Worm (Caenorhabditis elegans): ENCODE data around the gene K09C6.10.

K09C6.10 gene

DNA sequence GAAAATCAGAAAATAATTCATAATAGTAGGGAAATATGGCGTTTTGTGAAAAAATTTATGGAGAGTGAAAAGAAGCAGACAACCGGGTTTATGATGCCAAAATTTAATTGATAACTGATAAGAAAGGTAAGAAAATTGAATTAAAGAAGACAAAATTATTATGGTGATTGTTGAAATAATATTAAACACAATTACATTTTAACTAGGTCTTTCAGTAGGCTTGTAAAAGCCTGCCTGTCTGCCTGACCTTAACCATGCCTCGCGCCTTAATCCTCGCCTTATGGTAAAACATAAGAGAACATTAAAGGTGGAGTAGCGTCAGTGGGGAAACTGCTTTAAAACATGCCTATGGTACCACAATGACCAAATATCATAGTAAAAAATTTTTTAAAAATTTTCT, 39.3 kb downstream of the K09C6.10 start, which contains the start of gene T02B11.8:
T02B11.8 (minus strand) TSS at position 101 of the 400 bp plus-strand sequence.
- TF ChIP-seq nhr-42 (GFP tag; IDR thresholded peaks at IDR 0.05), result no peak
- no peak for TF ChIP-seq Y5F2A.4 (GFP tag; optimal IDR thresholded peaks at IDR 0.05)
- TF ChIP-seq ztf-7 (tag; optimal IDR thresholded peaks at IDR 0.05), result no peak

DNA sequence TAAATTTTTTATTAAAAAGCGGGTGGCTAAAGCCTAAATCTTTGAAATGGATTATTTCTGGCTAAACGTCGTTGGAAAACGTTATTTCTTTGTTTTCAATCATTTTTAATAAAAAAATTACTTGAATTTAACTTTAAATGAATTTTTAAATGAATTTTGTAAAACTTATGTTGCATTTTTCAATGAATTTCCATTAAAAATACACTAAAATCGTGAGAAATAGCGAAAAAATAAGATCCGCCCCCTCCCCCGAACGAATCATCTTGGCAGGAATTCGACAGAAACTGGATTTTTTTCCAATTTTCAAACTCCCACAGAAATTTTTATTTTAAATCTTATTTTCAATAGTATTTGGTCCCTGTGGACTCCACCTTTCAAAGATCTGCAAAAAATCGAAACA, 40.0 kb downstream of the K09C6.10 start, which contains the start of gene srg-53:
srg-53 (plus strand) TSS at position 301 of the 400 bp plus-strand sequence.
- no peak for TF ChIP-seq lin-38 (GFP tag; IDR thresholded peaks at IDR 0.05)
- TF ChIP-seq pqm-1 (tag; optimal IDR thresholded peaks at IDR 0.05), result no peak
- no peak for TF ChIP-seq pha-4 (GFP tag; IDR thresholded peaks at IDR 0.05)
- no peak for TF ChIP-seq pha-4 (tag; optimal IDR thresholded peaks at IDR 0.05)
- TF ChIP-seq nhr-102 (tag; optimal IDR thresholded peaks at IDR 0.05), result no peak
- no peak for TF ChIP-seq hlh-11 (tag; optimal IDR thresholded peaks at IDR 0.05)
- no peak for TF ChIP-seq D1046.2 (GFP tag; IDR thresholded peaks at IDR 0.05)
- no peak for TF ChIP-seq nhr-111 (GFP tag; optimal IDR thresholded peaks at IDR 0.05)
- no peak for TF ChIP-seq zag-1 (tag; optimal IDR thresholded peaks at IDR 0.05)
- TF ChIP-seq dmd-9 (GFP tag; IDR thresholded peaks at IDR 0.05), result no peak
- no peak for TF ChIP-seq rbr-2 (tag; optimal IDR thresholded peaks at IDR 0.05)

DNA sequence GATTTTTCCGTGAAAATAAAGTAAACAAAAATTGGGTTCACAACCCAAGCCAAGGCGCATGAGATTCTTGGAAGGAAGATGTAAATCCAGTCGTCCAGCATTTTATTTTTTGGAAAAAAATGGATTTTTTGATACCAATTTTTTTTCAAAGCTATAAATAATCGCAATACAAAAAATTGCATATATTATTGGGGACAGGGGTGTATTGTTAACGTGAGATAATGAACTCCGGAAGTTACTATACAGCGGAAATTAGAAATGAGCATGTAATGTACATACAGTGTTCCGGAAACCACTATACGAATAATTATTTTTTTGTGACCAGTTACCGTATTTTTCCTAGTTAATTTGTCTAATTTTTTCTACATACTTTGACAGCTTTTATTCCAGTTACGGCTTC, 45.1 kb downstream of the K09C6.10 start, which contains the start of gene srj-38:
srj-38 (minus strand) TSS at position 101 of the 400 bp plus-strand sequence.
- TF ChIP-seq lin-13 (GFP tag; optimal IDR thresholded peaks at IDR 0.05) (no peak), tag-97 (GFP tag; IDR thresholded peaks at IDR 0.05) (no peak), ceh-28 (tag; optimal IDR thresholded peaks at IDR 0.05) (no peak), lin-1 (GFP tag; IDR thresholded peaks at IDR 0.05) (no peak), pqm-1 (tag; optimal IDR thresholded peaks at IDR 0.05) (no peak), lim-7 (GFP tag; IDR thresholded peaks at IDR 0.05) (no peak), ceh-20 (GFP tag; IDR thresholded peaks at IDR 0.05) (no peak), unc-62 (GFP tag; optimal IDR thresholded peaks at IDR 0.05 in 1 of 2) (no peak), unc-62 (tag; optimal IDR thresholded peaks at IDR 0.05) (no peak), gei-8 (GFP tag; optimal IDR thresholded peaks at IDR 0.05) (no peak), daf-19 (GFP tag; conservative IDR thresholded peaks at IDR 0.05) (no peak), skn-1 (tag; optimal IDR thresholded peaks at IDR 0.05) (no peak), mdt-29 (GFP tag; IDR thresholded peaks at IDR 0.05) (no peak), unc-130 (GFP tag; optimal IDR thresholded peaks at IDR 0.05) (no peak), php-3 (GFP tag; IDR thresholded peaks at IDR 0.05) (no peak), lir-3 (tag; optimal IDR thresholded peaks at IDR 0.05) (no peak), ztf-7 (tag; optimal IDR thresholded peaks at IDR 0.05) (no peak), nhr-25 (tag; optimal IDR thresholded peaks at IDR 0.05; ENCODE audit: borderline replicate concordance, insufficient read depth) (no peak), daf-12 (tag; optimal IDR thresholded peaks at IDR 0.05) (no peak), ceh-62 (tag; optimal IDR thresholded peaks at IDR 0.05) (no peak), F49E8.2 (tag; optimal IDR thresholded peaks at IDR 0.05; ENCODE audit: borderline replicate concordance) (no peak)

- TF ChIP-seq nhr-42 (GFP tag; IDR thresholded peaks at IDR 0.05) (no peak), tag-97 (GFP tag; IDR thresholded peaks at IDR 0.05) (no peak), ztf-7 (tag; optimal IDR thresholded peaks at IDR 0.05) (no peak), R02D3.7 (tag; optimal IDR thresholded peaks at IDR 0.05) (no peak), lsy-2 (tag; optimal IDR thresholded peaks at IDR 0.05) (no peak), zip-11 (GFP tag; IDR thresholded peaks at IDR 0.05) (no peak), set-16 (GFP tag; IDR thresholded peaks at IDR 0.05) (no peak), egl-43 (GFP tag; IDR thresholded peaks at IDR 0.05) (no peak), lir-3 (tag; optimal IDR thresholded peaks at IDR 0.05) (no peak), ceh-20 (GFP tag; IDR thresholded peaks at IDR 0.05) (no peak), dmd-9 (GFP tag; IDR thresholded peaks at IDR 0.05) (no peak), dmd-6 (GFP tag; IDR thresholded peaks at IDR 0.05) (no peak), nhr-102 (tag; optimal IDR thresholded peaks at IDR 0.05) (no peak)
Measured at ce11 chrV:889216-889615, 50.0 kb downstream of the K09C6.10 start, which contains the start of gene T02B11.6. TSS of gene T02B11.6 (minus strand) at chrV:889316.
